Worm (Caenorhabditis elegans) whole organism, L1 larva: Measurements from ENCODE around the gene T23B7.3.

ENCODE experiments used
- C34B4.2 ChIP-seq: sonication (generic microtip); optimal IDR thresholded peaks from 2 replicates; lab custom pipeline; 2017; ENCODE audit warnings: mild to moderate bottlenecking, missing genetic modification characterization, missing compliant biosample characterization
- Y116A8C.19 ChIP-seq: sonication (generic microtip); optimal IDR thresholded peaks from 2 replicates; lab custom pipeline; 2016; ENCODE audit warnings: missing compliant biosample characterization, missing genetic modification characterization, borderline replicate concordance
- aly-2 ChIP-seq: fragments of 150-350 bp; optimal IDR thresholded peaks from 2 replicates; lab custom pipeline; 2014; ENCODE audit warnings: missing biosample characterization, missing genetic modification characterization
- ama-1 ChIP-seq: fragments of 150-350 bp; optimal IDR thresholded peaks from 2 replicates; lab custom pipeline; 2014
- blmp-1 ChIP-seq: fragments of 150-350 bp; optimal IDR thresholded peaks from 2 replicates; lab custom pipeline; 2014; ENCODE audit warnings: missing biosample characterization, missing genetic modification characterization
- ceh-63 ChIP-seq: fragments of 200-800 bp; sonication (Bioruptor generic); optimal IDR thresholded peaks from 2 replicates; lab custom pipeline; 2018; ENCODE audit warnings: mild to moderate bottlenecking, missing genetic modification characterization, missing compliant biosample characterization
- ceh-8 ChIP-seq: fragments of 200-800 bp; sonication (Bioruptor generic); optimal IDR thresholded peaks from 2 replicates; lab custom pipeline; 2018; ENCODE audit warnings: mild to moderate bottlenecking, missing genetic modification characterization, moderate library complexity, missing compliant biosample characterization
- ces-1 ChIP-seq: fragments of 150-350 bp; optimal IDR thresholded peaks from 2 replicates; lab custom pipeline; 2014; ENCODE audit warnings: missing biosample characterization, missing genetic modification reagents, missing genetic modification characterization
- efl-1 ChIP-seq, 4 experiments: fragments of 150-350 bp; optimal IDR thresholded peaks in 3 of 4; peaks in 1 of 4; 1 replicate in 1 of 4; 2 replicates in 3 of 4; lab custom pipeline; 2014; ENCODE audit warnings: missing biosample characterization in 2 of 4, missing genetic modification characterization in 2 of 4, missing genetic modification reagents in 2 of 4
- efl-3 ChIP-seq: fragments of 200-800 bp; sonication (Bioruptor generic); optimal IDR thresholded peaks from 2 replicates; lab custom pipeline; 2018; ENCODE audit warnings: mild to moderate bottlenecking, missing genetic modification characterization, missing compliant biosample characterization
- egl-27 ChIP-seq, 2 experiments: fragments of 150-350 bp in 1 of 2; sonication (generic microtip); optimal IDR thresholded peaks; 3 replicates each; lab custom pipeline; 2017 to 2018; ENCODE audit warnings: missing biosample characterization in 2 of 2, missing genetic modification characterization in 2 of 2, missing genetic modification reagents in 2 of 2
- elt-2 ChIP-seq: sonication (generic microtip); optimal IDR thresholded peaks from 2 replicates; lab custom pipeline; 2016; ENCODE audit warnings: missing genetic modification characterization, mild to moderate bottlenecking, inconsistent platforms, missing compliant biosample characterization, missing genetic modification reagents
- fkh-8 ChIP-seq: sonication (generic microtip); optimal IDR thresholded peaks from 2 replicates; lab custom pipeline; 2016; ENCODE audit warnings: mild to moderate bottlenecking, missing genetic modification characterization, missing compliant biosample characterization
- fos-1 ChIP-seq: fragments of 150-350 bp; optimal IDR thresholded peaks from 2 replicates; lab custom pipeline; 2014; ENCODE audit warnings: missing biosample characterization, missing genetic modification characterization
- hlh-17 ChIP-seq: fragments of 200-800 bp; sonication (Bioruptor generic); optimal IDR thresholded peaks from 2 replicates; lab custom pipeline; 2018; ENCODE audit warnings: missing genetic modification characterization, mild to moderate bottlenecking, missing compliant biosample characterization, moderate library complexity, borderline replicate concordance
- irx-1 ChIP-seq: sonication (generic microtip); optimal IDR thresholded peaks from 2 replicates; lab custom pipeline; 2016; ENCODE audit warnings: missing genetic modification characterization, missing compliant biosample characterization
- lin-14 ChIP-seq: fragments of 200-800 bp; sonication (Bioruptor generic); optimal IDR thresholded peaks from 2 replicates; lab custom pipeline; 2018; ENCODE audit warnings: mild to moderate bottlenecking, missing genetic modification characterization, moderate library complexity, missing compliant biosample characterization
- lin-35 ChIP-seq, 2 experiments: fragments of 150-350 bp; optimal IDR thresholded peaks; 2 replicates each; lab custom pipeline; 2014; ENCODE audit warnings: missing biosample characterization in 2 of 2, missing genetic modification characterization in 2 of 2, missing genetic modification reagents in 2 of 2
- lir-3 ChIP-seq: sonication (generic microtip); optimal IDR thresholded peaks from 2 replicates; lab custom pipeline; 2016; ENCODE audit warnings: mild to moderate bottlenecking, missing genetic modification characterization, moderate library complexity, missing compliant biosample characterization; ENCODE audit not compliant: poor library complexity
- nhr-11 ChIP-seq: fragments of 150-350 bp; optimal IDR thresholded peaks from 2 replicates; lab custom pipeline; 2014; ENCODE audit warnings: missing biosample characterization, missing genetic modification characterization
- nhr-19 ChIP-seq: fragments of 200-800 bp; sonication (Bioruptor generic); conservative IDR thresholded peaks from 2 replicates; pipeline ENCODE4 v1.3.6; 2022; ENCODE audit warnings: missing genetic modification characterization, missing compliant biosample characterization
- nhr-28 ChIP-seq: fragments of 150-350 bp; optimal IDR thresholded peaks from 2 replicates; lab custom pipeline; 2014; ENCODE audit warnings: missing biosample characterization, missing genetic modification characterization
- nhr-71 ChIP-seq: sonication (generic microtip); optimal IDR thresholded peaks from 2 replicates; lab custom pipeline; 2016; ENCODE audit warnings: mild to moderate bottlenecking, missing genetic modification characterization, moderate library complexity, missing compliant biosample characterization
- nhr-76 ChIP-seq: sonication (generic microtip); optimal IDR thresholded peaks from 2 replicates; lab custom pipeline; 2017; ENCODE audit warnings: missing biosample characterization, missing genetic modification characterization
- nhr-77 ChIP-seq: fragments of 150-350 bp; optimal IDR thresholded peaks from 2 replicates; lab custom pipeline; 2014; ENCODE audit warnings: missing biosample characterization, missing genetic modification characterization
- pax-3 ChIP-seq: fragments of 200-800 bp; sonication (Bioruptor generic); optimal IDR thresholded peaks from 2 replicates; lab custom pipeline; 2018; ENCODE audit warnings: mild to moderate bottlenecking, missing genetic modification characterization, moderate library complexity, missing compliant biosample characterization
- pqm-1 ChIP-seq: sonication (generic microtip); optimal IDR thresholded peaks from 3 replicates; lab custom pipeline; 2017; ENCODE audit warnings: missing biosample characterization, missing genetic modification characterization
- rnt-1 ChIP-seq: sonication (generic microtip); optimal IDR thresholded peaks from 2 replicates; lab custom pipeline; 2016; ENCODE audit warnings: mild to moderate bottlenecking, missing genetic modification characterization, moderate library complexity, missing compliant biosample characterization
- snu-23 ChIP-seq: sonication (generic microtip); optimal IDR thresholded peaks from 2 replicates; lab custom pipeline; 2016; ENCODE audit warnings: missing genetic modification characterization, missing compliant biosample characterization
- swsn-7 ChIP-seq: sonication (generic microtip); optimal IDR thresholded peaks from 2 replicates; lab custom pipeline; 2016; ENCODE audit warnings: missing genetic modification characterization, missing compliant biosample characterization
- tbx-2 ChIP-seq: sonication (generic microtip); optimal IDR thresholded peaks from 2 replicates; lab custom pipeline; 2016; ENCODE audit warnings: missing genetic modification characterization, missing compliant biosample characterization
- tlp-1 ChIP-seq: fragments of 150-350 bp; optimal IDR thresholded peaks from 2 replicates; lab custom pipeline; 2014; ENCODE audit warnings: missing biosample characterization, missing genetic modification characterization
- unc-130 ChIP-seq: fragments of 150-350 bp; optimal IDR thresholded peaks from 2 replicates; lab custom pipeline; 2017; ENCODE audit warnings: missing biosample characterization, missing genetic modification characterization, inconsistent platforms
- unc-30 ChIP-seq: sonication (generic microtip); optimal IDR thresholded peaks from 2 replicates; lab custom pipeline; 2017; ENCODE audit warnings: missing biosample characterization, missing genetic modification characterization
- unc-86 ChIP-seq: sonication (generic microtip); optimal IDR thresholded peaks from 2 replicates; lab custom pipeline; 2016; ENCODE audit warnings: missing genetic modification characterization, missing compliant biosample characterization
- unc-98 ChIP-seq: fragments of 200-800 bp; sonication (Bioruptor generic); IDR thresholded peaks from 2 replicates; pipeline ENCODE4 v1.3.6; 2022; ENCODE audit warnings: missing genetic modification characterization, missing compliant biosample characterization
- vab-15 ChIP-seq: sonication (generic microtip); optimal IDR thresholded peaks from 2 replicates; lab custom pipeline; 2017; ENCODE audit warnings: missing genotype, mild to moderate bottlenecking, missing genetic modification characterization, missing compliant biosample characterization

T23B7.3 gene

DNA sequence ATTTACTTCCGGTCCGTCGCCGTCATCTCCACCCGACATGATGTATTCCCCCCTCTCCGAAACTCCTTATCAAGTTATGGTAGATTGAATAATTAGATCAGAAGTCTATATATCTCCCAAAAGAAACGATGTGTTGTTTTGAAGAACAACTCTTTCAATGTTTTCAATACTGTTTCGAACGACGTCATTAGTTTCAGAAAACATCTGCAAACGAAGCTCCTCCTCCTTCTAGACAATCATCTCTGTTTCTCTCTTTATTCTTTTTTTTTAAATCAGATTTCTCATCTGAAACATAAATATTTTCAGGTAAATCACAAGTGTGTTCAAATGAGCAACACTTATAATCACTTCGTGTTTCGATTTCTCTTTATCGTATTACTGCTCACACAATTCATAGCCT lies at the start of gene T23B7.3:
Gene T23B7.3, plus strand, starts transcription at position 301 of the 400 bp plus-strand sequence.
- TF ChIP-seq nhr-71 (tag; lab: Kevin White, UChicago): peak; percentile 29
- TF ChIP-seq lin-35 (GFP tag; optimal IDR thresholded peaks at IDR 0.05; lab: Kevin White, UChicago): no peak
- no peak for TF ChIP-seq ces-1 (GFP tag; lab: Kevin White, UChicago)
- no peak for TF ChIP-seq fos-1 (tag; lab: Kevin White, UChicago)
- TF ChIP-seq fkh-8: peak; percentile 25

DNA sequence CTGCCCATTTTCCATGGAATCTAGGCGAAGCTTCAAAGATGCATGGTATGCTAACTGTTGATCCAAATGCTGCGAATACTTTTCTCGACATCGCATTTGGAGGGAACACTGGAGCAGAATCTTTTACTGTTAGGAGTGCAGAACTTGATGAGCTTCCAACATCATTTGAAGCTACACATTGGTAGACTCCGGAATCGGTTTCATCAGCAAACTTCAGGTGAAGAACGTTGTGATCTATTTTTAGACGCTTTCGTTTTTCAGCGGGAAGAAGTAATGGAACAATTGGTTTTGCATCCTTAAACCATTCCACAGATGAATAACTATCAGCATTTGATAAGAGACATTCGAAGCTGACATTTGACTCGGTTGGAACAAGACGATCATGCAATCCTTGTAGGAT lies 49.5 kb upstream of the T23B7.3 start:
- TF ChIP-seq ama-1: no peak
- no peak for TF ChIP-seq lin-14
- TF ChIP-seq efl-1 (optimal IDR thresholded peaks at IDR 0.05; lab: Kevin White, UChicago): no peak
- TF ChIP-seq efl-1 (GFP tag; optimal IDR thresholded peaks at IDR 0.05 in 1 of 2; lab: Kevin White, UChicago): no peak
- TF ChIP-seq lin-35 (GFP tag; optimal IDR thresholded peaks at IDR 0.05; lab: Kevin White, UChicago): no peak

DNA sequence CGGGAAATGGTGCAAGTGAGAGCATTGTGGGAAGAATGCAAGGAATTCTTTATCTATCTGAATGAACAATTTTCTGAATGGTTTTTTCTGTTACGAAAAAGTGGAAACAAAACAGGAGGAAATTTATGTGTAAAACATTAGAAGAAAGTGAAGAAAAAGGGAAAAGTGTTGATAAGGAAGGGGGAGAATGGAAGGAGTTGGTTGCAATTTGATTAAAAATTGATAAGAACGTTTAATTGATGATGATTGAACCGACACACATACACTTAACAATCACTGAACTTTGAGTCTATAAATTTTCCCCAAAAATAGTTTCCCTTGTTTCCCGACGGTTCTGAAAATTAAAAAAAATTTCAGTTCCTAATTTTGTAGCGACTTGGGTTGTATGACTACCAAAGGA lies 47.1 kb upstream of the T23B7.3 start:
- TF ChIP-seq ceh-63 (GFP tag; lab: Kevin White, UChicago): no peak
- TF ChIP-seq lin-14: peak; percentile 0
- no peak for TF ChIP-seq unc-130 (tag; lab: Kevin White, UChicago)
- peak; percentile 88 for TF ChIP-seq elt-2 (tag; lab: Kevin White, UChicago)
- no peak for TF ChIP-seq tbx-2 (tag; lab: Kevin White, UChicago)
- TF ChIP-seq blmp-1 (tag; lab: Kevin White, UChicago): peak; percentile 30
- TF ChIP-seq efl-1 (optimal IDR thresholded peaks at IDR 0.05; lab: Kevin White, UChicago): no peak
- TF ChIP-seq efl-1 (GFP tag; optimal IDR thresholded peaks at IDR 0.05 in 1 of 2; lab: Kevin White, UChicago): peak in 1 of 2 experiments; percentile 38
- no peak for TF ChIP-seq C34B4.2 (tag; lab: Kevin White, UChicago)
- TF ChIP-seq irx-1: no peak
- TF ChIP-seq egl-27 (tag; optimal IDR thresholded peaks at IDR 0.05; lab: Kevin White, UChicago): no peak
- peak; percentile 6 for TF ChIP-seq pqm-1

DNA sequence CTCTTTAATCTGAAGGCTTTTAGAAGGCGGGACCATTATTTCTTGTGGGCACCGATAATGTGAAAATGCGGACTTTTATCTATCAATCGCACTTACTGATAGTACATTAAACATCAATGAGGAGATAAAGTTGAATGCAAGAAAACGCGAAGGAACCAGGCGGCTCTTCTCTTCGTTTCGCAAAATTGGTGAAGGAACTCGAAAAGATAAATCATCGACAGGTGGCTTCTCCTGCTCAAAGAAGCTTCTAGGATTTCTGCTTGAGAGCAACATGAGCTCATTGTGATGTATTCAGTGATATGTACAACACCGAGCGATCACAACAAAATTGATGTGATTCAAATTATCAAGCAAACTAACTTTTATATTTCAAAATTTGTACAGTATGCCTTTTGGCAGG lies 44.2 kb upstream of the T23B7.3 start:
- peak; percentile 26 for TF ChIP-seq nhr-19 (GFP tag; lab: Robert Waterston, UW)
- peak; percentile 30 for TF ChIP-seq snu-23 (GFP tag; lab: Kevin White, UChicago)
- TF ChIP-seq blmp-1 (tag; lab: Kevin White, UChicago): no peak
- no peak for TF ChIP-seq vab-15 (tag; lab: Kevin White, UChicago)
- TF ChIP-seq lin-14: peak; percentile 43
- no peak for TF ChIP-seq efl-3
- peak; percentile 58 for TF ChIP-seq nhr-71 (tag; lab: Kevin White, UChicago)
- peak; percentile 51 for TF ChIP-seq rnt-1 (tag; lab: Kevin White, UChicago)
- TF ChIP-seq unc-130 (tag; lab: Kevin White, UChicago): peak; percentile 24
- TF ChIP-seq Y116A8C.19 (tag; lab: Kevin White, UChicago): no peak

- TF ChIP-seq efl-1 (optimal IDR thresholded peaks at IDR 0.05; lab: Kevin White, UChicago): no peak
- TF ChIP-seq efl-1 (GFP tag; optimal IDR thresholded peaks at IDR 0.05 in 1 of 2; lab: Kevin White, UChicago): peak in 1 of 2 experiments; percentile 48
- no peak for TF ChIP-seq pax-3
- TF ChIP-seq, all 84 proteins: peak for 1
These were observed 43.7 kb upstream of the T23B7.3 start for ce11 chrII:4806261-4806660.

ce11 chrII:4806726-4807125 lies 43.3 kb upstream of the T23B7.3 start:
- peak; percentile 32 for TF ChIP-seq nhr-71 (tag; lab: Kevin White, UChicago)
- TF ChIP-seq nhr-76: no peak
- TF ChIP-seq hlh-17 (GFP tag; lab: Kevin White, UChicago): no peak
- TF ChIP-seq lin-14: peak; percentile 55
- TF ChIP-seq rnt-1 (tag; lab: Kevin White, UChicago): peak; percentile 56

- TF ChIP-seq nhr-28: no peak
- no peak for TF ChIP-seq swsn-7
- TF ChIP-seq nhr-11 (tag; lab: Kevin White, UChicago): no peak
- no peak for TF ChIP-seq nhr-77 (tag; lab: Kevin White, UChicago)
- TF ChIP-seq unc-98: no peak
- no peak for TF ChIP-seq aly-2
- TF ChIP-seq efl-1 (optimal IDR thresholded peaks at IDR 0.05; lab: Kevin White, UChicago): no peak
- no peak for TF ChIP-seq efl-1 (GFP tag; optimal IDR thresholded peaks at IDR 0.05 in 1 of 2; lab: Kevin White, UChicago)
- TF ChIP-seq unc-86 (tag; lab: Kevin White, UChicago): no peak
- no peak for TF ChIP-seq egl-27 (tag; optimal IDR thresholded peaks at IDR 0.05; lab: Kevin White, UChicago)
- no peak for TF ChIP-seq efl-3
- TF ChIP-seq lir-3 (tag; lab: Kevin White, UChicago): no peak
- no peak for TF ChIP-seq nhr-71 (tag; lab: Kevin White, UChicago)
- TF ChIP-seq unc-30: no peak
- TF ChIP-seq ceh-8 (GFP tag; lab: Kevin White, UChicago): no peak
- TF ChIP-seq tlp-1: no peak
These were observed 38.0 kb upstream of the T23B7.3 start, which contains the start of gene rig-6 for ce11 chrII:4811986-4812385. Gene rig-6 (minus strand): TSS chrII:4812086.
